Worm (Caenorhabditis elegans) whole organism, young adult: ENCODE results near the gene skat-1.
A peak's percentile ranks its signal among the peaks of the same experiment; 100 is the strongest.

Experiments
- B0336.3 ChIP-seq: fragments of 200-800 bp; sonication (Bioruptor generic); IDR thresholded peaks from 2 replicates; pipeline ENCODE4 v1.3.6; 2022; ENCODE audit warnings: missing genetic modification characterization, missing compliant biosample characterization
- C17E4.6 ChIP-seq: fragments of 200-800 bp; sonication (Bioruptor generic); IDR thresholded peaks from 2 replicates; pipeline ENCODE4 v1.3.6; 2022; ENCODE audit warnings: missing genetic modification reagents, missing genetic modification characterization, missing compliant biosample characterization
- F10E7.11 ChIP-seq: sonication (generic microtip); optimal IDR thresholded peaks from 2 replicates; lab custom pipeline; 2017; ENCODE audit warnings: mild to moderate bottlenecking, missing genetic modification characterization, moderate library complexity, missing compliant biosample characterization
- F33H1.4 ChIP-seq: fragments of 200-800 bp; sonication (Bioruptor generic); IDR thresholded peaks from 2 replicates; pipeline ENCODE4 v1.3.6; 2022; ENCODE audit warnings: missing genetic modification reagents, missing genetic modification characterization, missing compliant biosample characterization
- F52B5.7 ChIP-seq: sonication (generic microtip); optimal IDR thresholded peaks from 2 replicates; lab custom pipeline; 2016; ENCODE audit warnings: mild to moderate bottlenecking, missing genetic modification characterization, missing compliant biosample characterization
- Y56A3A.18 ChIP-seq: fragments of 200-800 bp; sonication (Bioruptor generic); IDR thresholded peaks from 2 replicates; pipeline ENCODE4 v1.3.6; 2022; ENCODE audit warnings: missing genetic modification reagents, missing genetic modification characterization, missing compliant biosample characterization
- Y95B8A.8 ChIP-seq: fragments of 200-800 bp; sonication (Bioruptor generic); IDR thresholded peaks from 2 replicates; pipeline ENCODE4 v1.3.6; 2022; ENCODE audit warnings: missing genetic modification reagents, missing genetic modification characterization, missing compliant biosample characterization
- ZK185.1 ChIP-seq: sonication (generic microtip); optimal IDR thresholded peaks from 2 replicates; lab custom pipeline; 2016; ENCODE audit warnings: mild to moderate bottlenecking, missing genetic modification characterization, missing compliant biosample characterization; ENCODE audit not compliant: poor library complexity, severe bottlenecking
- ama-1 ChIP-seq, 3 experiments: fragments of 150-350 bp in 1 of 3; sonication (generic microtip) in 2 of 3; optimal IDR thresholded peaks; 2 replicates each; lab custom pipeline; 2014 to 2018; ENCODE audit warnings: missing biosample characterization in 2 of 3, missing genetic modification characterization in 2 of 3, missing genetic modification reagents in 2 of 3
- atf-7 ChIP-seq: sonication (generic microtip); optimal IDR thresholded peaks from 2 replicates; lab custom pipeline; 2017; ENCODE audit warnings: mild to moderate bottlenecking, missing genetic modification characterization, missing compliant biosample characterization
- athp-1 ChIP-seq: sonication (generic microtip); optimal IDR thresholded peaks from 2 replicates; lab custom pipeline; 2017; ENCODE audit warnings: mild to moderate bottlenecking, missing genetic modification characterization, missing compliant biosample characterization
- attf-3 ChIP-seq: fragments of 200-800 bp; sonication (Bioruptor generic); conservative IDR thresholded peaks from 2 replicates; pipeline ENCODE4 v1.3.6; 2022; ENCODE audit warnings: missing genetic modification reagents, missing genetic modification characterization, missing compliant biosample characterization
- ccch-3 ChIP-seq: fragments of 200-800 bp; sonication (Bioruptor generic); optimal IDR thresholded peaks from 2 replicates; lab custom pipeline; 2018; ENCODE audit warnings: mild to moderate bottlenecking, missing genetic modification characterization, missing compliant biosample characterization
- cebp-2 ChIP-seq: fragments of 200-800 bp; sonication (Bioruptor generic); IDR thresholded peaks from 2 replicates; pipeline ENCODE4 v1.3.6; 2022; ENCODE audit warnings: missing genetic modification characterization, missing compliant biosample characterization
- ceh-100 ChIP-seq: fragments of 200-800 bp; sonication (Bioruptor generic); IDR thresholded peaks from 2 replicates; pipeline ENCODE4 v1.3.6; 2022; ENCODE audit warnings: missing genetic modification reagents, missing genetic modification characterization, missing compliant biosample characterization
- dox-1 ChIP-seq: fragments of 200-800 bp; sonication (Bioruptor generic); IDR thresholded peaks from 2 replicates; pipeline ENCODE4 v1.3.6; 2022; ENCODE audit warnings: missing genetic modification reagents, missing genetic modification characterization, missing compliant biosample characterization
- dpl-1 ChIP-seq: fragments of 150-350 bp; optimal IDR thresholded peaks from 2 replicates; lab custom pipeline; 2014; ENCODE audit warnings: missing biosample characterization, missing genetic modification reagents, missing genetic modification characterization
- efl-1 ChIP-seq: fragments of 150-350 bp; optimal IDR thresholded peaks from 2 replicates; lab custom pipeline; 2014; ENCODE audit warnings: missing biosample characterization, missing genetic modification reagents, missing genetic modification characterization
- egl-18 ChIP-seq: fragments of 200-800 bp; sonication (Bioruptor generic); IDR thresholded peaks from 2 replicates; pipeline ENCODE4 v1.3.6; 2022; ENCODE audit warnings: missing genetic modification reagents, missing genetic modification characterization, missing compliant biosample characterization
- ekl-4 ChIP-seq: fragments of 200-800 bp; sonication (Bioruptor generic); IDR thresholded peaks from 2 replicates; pipeline ENCODE4 v1.3.6; 2022; ENCODE audit warnings: missing genetic modification reagents, missing genetic modification characterization, missing compliant biosample characterization
- gei-17 ChIP-seq: fragments of 200-800 bp; sonication (Bioruptor generic); optimal IDR thresholded peaks from 2 replicates; lab custom pipeline; 2018; ENCODE audit warnings: mild to moderate bottlenecking, missing genetic modification characterization, missing compliant biosample characterization
- hlh-26 ChIP-seq: fragments of 200-800 bp; sonication (Bioruptor generic); conservative IDR thresholded peaks from 2 replicates; pipeline ENCODE4 v1.3.6; 2022; ENCODE audit warnings: missing genetic modification reagents, missing genetic modification characterization, missing compliant biosample characterization
- hrde-1 ChIP-seq: sonication (generic microtip); optimal IDR thresholded peaks from 2 replicates; lab custom pipeline; 2016; ENCODE audit warnings: missing genetic modification characterization, mild to moderate bottlenecking, missing compliant biosample characterization, moderate library complexity, missing genotype, missing genetic modification reagents, borderline replicate concordance
- let-607 ChIP-seq, 2 experiments: fragments of 200-800 bp in 1 of 2; sonication (Bioruptor generic) in 1 of 2; sonication (generic microtip) in 1 of 2; optimal IDR thresholded peaks; 2 replicates each; lab custom pipeline; 2016 to 2018; ENCODE audit warnings: mild to moderate bottlenecking in 2 of 2, missing compliant biosample characterization in 2 of 2, missing genetic modification characterization in 2 of 2, moderate library complexity in 2 of 2, missing genotype in 1 of 2
- lin-35 ChIP-seq, 3 experiments: fragments of 150-350 bp in 2 of 3; sonication (generic microtip) in 1 of 3; optimal IDR thresholded peaks; 2 replicates each; lab custom pipeline; 2014 to 2018; ENCODE audit warnings: missing biosample characterization in 3 of 3, missing genetic modification characterization in 3 of 3, missing genetic modification reagents in 3 of 3
- lin-54 ChIP-seq: fragments of 200-800 bp; sonication (Bioruptor generic); optimal IDR thresholded peaks from 2 replicates; lab custom pipeline; 2018; ENCODE audit warnings: mild to moderate bottlenecking, missing genetic modification characterization, missing compliant biosample characterization
- lir-1 ChIP-seq: fragments of 200-800 bp; sonication (Bioruptor generic); conservative IDR thresholded peaks from 2 replicates; pipeline ENCODE4 v1.3.6; 2022; ENCODE audit warnings: missing genetic modification reagents, missing genetic modification characterization, missing compliant biosample characterization
- madf-3 ChIP-seq: fragments of 200-800 bp; sonication (Bioruptor generic); IDR thresholded peaks from 2 replicates; pipeline ENCODE4 v1.3.6; 2022; ENCODE audit warnings: missing genetic modification reagents, missing genetic modification characterization, missing compliant biosample characterization
- madf-6 ChIP-seq: fragments of 200-800 bp; sonication (Bioruptor generic); IDR thresholded peaks from 2 replicates; pipeline ENCODE4 v1.3.6; 2022; ENCODE audit warnings: missing genetic modification reagents, missing genetic modification characterization, missing compliant biosample characterization
- nfya-1 ChIP-seq: sonication (generic microtip); optimal IDR thresholded peaks from 2 replicates; lab custom pipeline; 2017; ENCODE audit warnings: antibody characterized with exemption, missing compliant biosample characterization, missing genetic modification characterization, borderline replicate concordance; ENCODE audit not compliant: insufficient read depth
- nhr-120 ChIP-seq: fragments of 200-800 bp; sonication (Bioruptor generic); IDR thresholded peaks from 2 replicates; pipeline ENCODE4 v1.3.6; 2022; ENCODE audit warnings: missing genetic modification characterization, missing compliant biosample characterization
- nhr-179 ChIP-seq: sonication (generic microtip); optimal IDR thresholded peaks from 2 replicates; lab custom pipeline; 2016; ENCODE audit warnings: mild to moderate bottlenecking, missing genetic modification characterization, missing compliant biosample characterization
- pbrm-1 ChIP-seq: fragments of 200-800 bp; sonication (Bioruptor generic); IDR thresholded peaks from 2 replicates; pipeline ENCODE4 v1.3.6; 2022; ENCODE audit warnings: missing genetic modification reagents, missing genetic modification characterization, missing compliant biosample characterization
- repo-1 ChIP-seq: sonication (generic microtip); optimal IDR thresholded peaks from 2 replicates; lab custom pipeline; 2017; ENCODE audit warnings: mild to moderate bottlenecking, missing genetic modification characterization, missing compliant biosample characterization
- somi-1 ChIP-seq: fragments of 200-800 bp; sonication (Bioruptor generic); optimal IDR thresholded peaks from 2 replicates; lab custom pipeline; 2018; ENCODE audit warnings: mild to moderate bottlenecking, missing genetic modification characterization, missing compliant biosample characterization
- zim-3 ChIP-seq: sonication (generic microtip); optimal IDR thresholded peaks from 2 replicates; lab custom pipeline; 2017; ENCODE audit warnings: mild to moderate bottlenecking, missing genetic modification characterization, moderate library complexity, missing compliant biosample characterization
- ztf-18 ChIP-seq: sonication (generic microtip); optimal IDR thresholded peaks from 2 replicates; lab custom pipeline; 2016; ENCODE audit warnings: missing genotype, mild to moderate bottlenecking, missing genetic modification characterization, missing compliant biosample characterization
- ztf-22 ChIP-seq: fragments of 200-800 bp; sonication (Bioruptor generic); optimal IDR thresholded peaks from 2 replicates; lab custom pipeline; 2018; ENCODE audit warnings: mild to moderate bottlenecking, missing genetic modification characterization, moderate library complexity, missing compliant biosample characterization
- ztf-25 ChIP-seq: fragments of 200-800 bp; sonication (Bioruptor generic); IDR thresholded peaks from 2 replicates; pipeline ENCODE4 v1.3.6; 2022; ENCODE audit warnings: missing genetic modification reagents, missing genetic modification characterization, missing compliant biosample characterization
- ztf-26 ChIP-seq: sonication (generic microtip); optimal IDR thresholded peaks from 2 replicates; lab custom pipeline; 2017; ENCODE audit warnings: missing genetic modification characterization, missing compliant biosample characterization
- ztf-3 ChIP-seq: fragments of 200-800 bp; sonication (Bioruptor generic); optimal IDR thresholded peaks from 2 replicates; lab custom pipeline; 2018; ENCODE audit warnings: mild to moderate bottlenecking, missing genetic modification characterization, missing compliant biosample characterization
- ztf-6 ChIP-seq: fragments of 200-800 bp; sonication (Bioruptor generic); IDR thresholded peaks from 2 replicates; pipeline ENCODE4 v1.3.6; 2022; ENCODE audit warnings: missing genetic modification reagents, missing genetic modification characterization, missing compliant biosample characterization

The skat-1 gene

DNA sequence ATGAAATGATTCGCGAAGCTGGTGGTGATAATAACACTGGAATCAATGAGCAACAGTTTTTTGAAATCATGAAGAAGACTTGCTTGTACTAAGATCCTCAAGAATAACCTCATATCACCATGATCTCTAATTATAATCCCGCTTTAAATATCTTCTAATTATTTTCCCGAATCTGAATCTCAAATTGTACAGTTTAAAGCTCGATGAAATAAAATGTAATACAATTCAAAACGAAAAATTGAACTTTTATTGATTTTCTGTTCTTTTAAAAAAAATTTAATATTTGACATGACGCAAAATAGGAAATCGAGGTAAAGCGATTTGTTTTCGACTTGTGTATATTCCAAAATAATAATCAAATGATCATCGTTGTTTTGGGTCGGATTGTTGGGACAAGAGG is 21.8 kb downstream of the skat-1 start (continued):
- TF ChIP-seq ztf-25 (GFP tag; lab: Robert Waterston, UW) = no peak
- TF ChIP-seq ztf-22 (GFP tag; lab: Kevin White, UChicago) = no peak
- TF ChIP-seq efl-1 = no peak
- TF ChIP-seq ceh-100 (GFP tag; lab: Robert Waterston, UW) = no peak
- no peak for TF ChIP-seq dpl-1 (GFP tag; lab: Kevin White, UChicago)
- no peak for TF ChIP-seq lir-1 (GFP tag; lab: Robert Waterston, UW)
- TF ChIP-seq madf-3 = peak; percentile 81; the same call in 1 of the 2 replicates
- TF ChIP-seq egl-18 (GFP tag; lab: Robert Waterston, UW) = no peak
- no peak for TF ChIP-seq attf-3 (GFP tag; lab: Robert Waterston, UW)
- 0 out of 2 replicates have a peak, but pooled peaks have one; percentile 31 for TF ChIP-seq madf-6
- TF ChIP-seq ztf-18 (tag; lab: Kevin White, UChicago) = peak; percentile 17
- TF ChIP-seq hrde-1 = peak; percentile 25
- TF ChIP-seq let-607 (tag; optimal IDR thresholded peaks at IDR 0.05; lab: Kevin White, UChicago) = peak in 1 of 2 experiments; percentile 54
- TF ChIP-seq ZK185.1 (tag; lab: Kevin White, UChicago) = no peak
- TF ChIP-seq Y95B8A.8 (GFP tag; lab: Robert Waterston, UW) = peak; percentile 72; the same call in 1 of the 2 replicates
- no peak for TF ChIP-seq nhr-179 (tag; lab: Kevin White, UChicago)
- TF ChIP-seq athp-1 (tag; lab: Kevin White, UChicago) = peak; percentile 48
- peak in 1 of 3 experiments; percentile 19 for TF ChIP-seq lin-35 (GFP tag; optimal IDR thresholded peaks at IDR 0.05; lab: Kevin White, UChicago)
- peak; percentile 28 for TF ChIP-seq F10E7.11
- peak; percentile 38 for TF ChIP-seq somi-1 (GFP tag; lab: Kevin White, UChicago)
- TF ChIP-seq gei-17 (GFP tag; lab: Kevin White, UChicago) = no peak
- peak; percentile 41 for TF ChIP-seq ztf-26 (tag; lab: Kevin White, UChicago)
- 0 out of 2 replicates have a peak, but pooled peaks have one; percentile 39 for TF ChIP-seq dox-1 (GFP tag; lab: Robert Waterston, UW)
- TF ChIP-seq B0336.3 (GFP tag; lab: Robert Waterston, UW) = peak; percentile 73
- TF ChIP-seq atf-7 (tag; lab: Kevin White, UChicago) = peak; percentile 27
- TF ChIP-seq nhr-120 (GFP tag; lab: Robert Waterston, UW) = 0 out of 2 replicates have a peak, but pooled peaks have one; percentile 26
- TF ChIP-seq pbrm-1 (GFP tag; lab: Robert Waterston, UW) = no peak
- TF ChIP-seq ztf-3 (GFP tag; lab: Kevin White, UChicago) = no peak
- no peak for TF ChIP-seq F52B5.7 (tag; lab: Kevin White, UChicago)
- peak; percentile 45; the same call in 1 of the 2 replicates for TF ChIP-seq Y56A3A.18 (GFP tag; lab: Robert Waterston, UW)
- peak; percentile 74; the same call in 1 of the 2 replicates for TF ChIP-seq ekl-4 (GFP tag; lab: Robert Waterston, UW)
- TF ChIP-seq hlh-26 (GFP tag; lab: Robert Waterston, UW) = no peak
- no peak for TF ChIP-seq F33H1.4 (GFP tag; lab: Robert Waterston, UW)
- no peak for TF ChIP-seq cebp-2
- no peak for TF ChIP-seq ccch-3 (GFP tag; lab: Kevin White, UChicago)
- TF ChIP-seq ama-1 (optimal IDR thresholded peaks at IDR 0.05; lab: Kevin White, UChicago) = no peak
- TF ChIP-seq ama-1 (GFP tag; optimal IDR thresholded peaks at IDR 0.05; lab: Kevin White, UChicago) = peak in 1 of 2 experiments; percentile 90
- TF ChIP-seq repo-1 (tag; lab: Kevin White, UChicago) = peak; percentile 70
- TF ChIP-seq C17E4.6 (GFP tag; lab: Robert Waterston, UW) = no peak
- TF ChIP-seq lin-54 (GFP tag; lab: Kevin White, UChicago) = peak; percentile 6
- TF ChIP-seq nfya-1 (tag; lab: Kevin White, UChicago) = no peak
- TF ChIP-seq zim-3 (tag; lab: Kevin White, UChicago) = peak; percentile 26
- TF ChIP-seq ztf-6 = no peak
